Fruit fly (Drosophila melanogaster) whole organism, embryonic: ENCODE results near the gene CG14234.

Experiments used
- Abd-B ChIP-seq: fragments of 200-800 bp; sonication (Bioruptor generic); optimal IDR thresholded peaks from 2 replicates; lab custom pipeline; 2018; ENCODE audit warnings: missing biosample characterization, mild to moderate bottlenecking, missing genetic modification characterization, moderate library complexity
- Antp ChIP-seq: fragments of 200-800 bp; sonication (Bioruptor generic); optimal IDR thresholded peaks from 3 replicates; lab custom pipeline; 2016; ENCODE audit warnings: missing biosample characterization, missing genetic modification characterization
- CG10147 ChIP-seq: fragments of 200-800 bp; sonication (Bioruptor generic); optimal IDR thresholded peaks from 2 replicates; lab custom pipeline; 2019; ENCODE audit warnings: missing biosample characterization, mild to moderate bottlenecking, missing genetic modification characterization, moderate library complexity
- CG10209 ChIP-seq: fragments of 200-800 bp; sonication (Bioruptor generic); optimal IDR thresholded peaks from 3 replicates; lab custom pipeline; 2017; ENCODE audit warnings: missing biosample characterization, mild to moderate bottlenecking, missing genetic modification characterization, missing genetic modification reagents
- CG1024 ChIP-seq: fragments of 200-800 bp; sonication (Bioruptor generic); IDR thresholded peaks from 2 replicates; pipeline ENCODE4 v1.3.6; 2022; ENCODE audit warnings: missing biosample characterization, missing genetic modification characterization
- CG10267 ChIP-seq: fragments of 200-800 bp; sonication (Bioruptor generic); optimal IDR thresholded peaks from 2 replicates; lab custom pipeline; 2018; ENCODE audit warnings: missing biosample characterization, mild to moderate bottlenecking, missing genetic modification characterization, moderate library complexity
- CG10979 ChIP-seq: fragments of 200-800 bp; sonication (Bioruptor generic); optimal IDR thresholded peaks from 2 replicates; lab custom pipeline; 2018; ENCODE audit warnings: missing biosample characterization, mild to moderate bottlenecking, missing genetic modification characterization, moderate library complexity
- CG12299 ChIP-seq: fragments of 200-800 bp; sonication (Bioruptor generic); optimal IDR thresholded peaks from 2 replicates; lab custom pipeline; 2018; ENCODE audit warnings: missing biosample characterization, mild to moderate bottlenecking, missing genetic modification characterization
- CG13287 ChIP-seq: fragments of 200-800 bp; sonication (Bioruptor generic); IDR thresholded peaks from 2 replicates; pipeline ENCODE4 v1.3.6; 2022; ENCODE audit warnings: missing biosample characterization, missing genetic modification characterization; ENCODE audit not compliant: partially characterized antibody
- CG13296 ChIP-seq: fragments of 200-800 bp; sonication (Bioruptor generic); optimal IDR thresholded peaks from 3 replicates; lab custom pipeline; 2018; ENCODE audit warnings: missing biosample characterization, mild to moderate bottlenecking, missing genetic modification characterization
- CG1647 ChIP-seq: fragments of 200-800 bp; sonication (Bioruptor generic); optimal IDR thresholded peaks from 3 replicates; lab custom pipeline; 2016; ENCODE audit warnings: missing biosample characterization, missing genetic modification characterization
- CG16779 ChIP-seq: fragments of 200-800 bp; sonication (Bioruptor generic); IDR thresholded peaks from 2 replicates; pipeline ENCODE4 v1.3.6; 2022; ENCODE audit warnings: missing biosample characterization, missing genetic modification characterization
- CG16813 ChIP-seq: fragments of 200-800 bp; sonication (Bioruptor generic); IDR thresholded peaks from 3 replicates; pipeline ENCODE4 v1.3.6; 2022; ENCODE audit warnings: missing biosample characterization, missing genetic modification characterization; ENCODE audit not compliant: partially characterized antibody
- CG17359 ChIP-seq: fragments of 200-800 bp; sonication (Bioruptor generic); optimal IDR thresholded peaks from 3 replicates; lab custom pipeline; 2018; ENCODE audit warnings: missing biosample characterization, mild to moderate bottlenecking, missing genetic modification characterization, moderate library complexity
- CG2116 ChIP-seq: fragments of 200-800 bp; sonication (Bioruptor generic); optimal IDR thresholded peaks from 3 replicates; lab custom pipeline; 2018; ENCODE audit warnings: missing biosample characterization, mild to moderate bottlenecking, missing genetic modification characterization
- CG33213 ChIP-seq: fragments of 200-800 bp; sonication (Bioruptor generic); optimal IDR thresholded peaks from 3 replicates; lab custom pipeline; 2016; ENCODE audit warnings: missing biosample characterization, missing genetic modification characterization
- CG34224 ChIP-seq: fragments of 200-800 bp; sonication (Bioruptor generic); IDR thresholded peaks from 3 replicates; pipeline ENCODE4 v1.3.6; 2022; ENCODE audit warnings: missing biosample characterization, missing genetic modification characterization; ENCODE audit not compliant: partially characterized antibody
- CG5245 ChIP-seq: fragments of 200-800 bp; sonication (Bioruptor generic); optimal IDR thresholded peaks from 3 replicates; lab custom pipeline; 2016; ENCODE audit warnings: missing biosample characterization, missing genetic modification characterization
- CG7928 ChIP-seq: fragments of 200-800 bp; sonication (Bioruptor generic); optimal IDR thresholded peaks from 2 replicates; lab custom pipeline; 2017; ENCODE audit warnings: missing biosample characterization, mild to moderate bottlenecking, missing genetic modification characterization
- CG8290 ChIP-seq, 3 experiments: fragments of 200-800 bp; sonication (Bioruptor generic); optimal IDR thresholded peaks; 2 replicates each; lab custom pipeline; 2016 to 2019; ENCODE audit warnings: missing biosample characterization in 3 of 3, missing genetic modification characterization in 3 of 3, mild to moderate bottlenecking in 2 of 3, moderate library complexity in 1 of 3
- CG9797 ChIP-seq: fragments of 200-800 bp; sonication (Bioruptor generic); optimal IDR thresholded peaks from 3 replicates; lab custom pipeline; 2018; ENCODE audit warnings: missing biosample characterization, mild to moderate bottlenecking, missing genetic modification characterization
- CG9932 ChIP-seq: fragments of 200-800 bp; sonication (Bioruptor generic); IDR thresholded peaks from 2 replicates; pipeline ENCODE4 v1.3.6; 2022; ENCODE audit warnings: missing biosample characterization, missing genetic modification characterization
- D ChIP-seq, 2 experiments: fragments of 200-800 bp in 1 of 2; fragments of >200 bp in 1 of 2; sonication (Bioruptor generic) in 1 of 2; optimal IDR thresholded peaks; 2 replicates in 1 of 2; 3 replicates in 1 of 2; lab custom pipeline; 2017; ENCODE audit warnings: mild to moderate bottlenecking in 1 of 2, missing biosample characterization in 1 of 2, missing genetic modification characterization in 1 of 2, missing genetic modification reagents in 1 of 2
- D19A ChIP-seq: fragments of 200-800 bp; optimal IDR thresholded peaks from 3 replicates; lab custom pipeline; 2019; ENCODE audit warnings: missing biosample characterization, mild to moderate bottlenecking, missing genetic modification characterization, moderate library complexity
- Deaf1 ChIP-seq: fragments of 200-800 bp; optimal IDR thresholded peaks from 3 replicates; lab custom pipeline; 2019; ENCODE audit warnings: missing biosample characterization, mild to moderate bottlenecking, missing genetic modification characterization, moderate library complexity
- HHEX ChIP-seq: fragments of 200-800 bp; sonication (Bioruptor generic); optimal IDR thresholded peaks from 3 replicates; lab custom pipeline; 2017; ENCODE audit warnings: missing biosample characterization, mild to moderate bottlenecking, missing genetic modification characterization, missing genetic modification reagents
- Hey ChIP-seq: fragments of 200-800 bp; sonication (Bioruptor generic); optimal IDR thresholded peaks from 3 replicates; lab custom pipeline; 2018; ENCODE audit warnings: missing biosample characterization, mild to moderate bottlenecking, missing genetic modification characterization
- Hr39 ChIP-seq: fragments of >200 bp; optimal IDR thresholded peaks from 2 replicates; lab custom pipeline; 2017
- NfI ChIP-seq: fragments of 200-800 bp; sonication (Bioruptor generic); optimal IDR thresholded peaks from 3 replicates; lab custom pipeline; 2018; ENCODE audit warnings: missing biosample characterization, mild to moderate bottlenecking, missing genetic modification characterization, moderate library complexity
- Six4 ChIP-seq: fragments of 200-800 bp; sonication (Bioruptor generic); optimal IDR thresholded peaks from 2 replicates; lab custom pipeline; 2016; ENCODE audit warnings: missing biosample characterization, missing genetic modification characterization
- abd-A ChIP-seq: fragments of 200-800 bp; sonication (Bioruptor generic); optimal IDR thresholded peaks from 3 replicates; lab custom pipeline; 2019; ENCODE audit warnings: missing biosample characterization, mild to moderate bottlenecking, missing genetic modification characterization, moderate library complexity
- bowl ChIP-seq: fragments of 200-800 bp; sonication (Bioruptor generic); IDR thresholded peaks from 2 replicates; pipeline ENCODE4 v1.3.6; 2022; ENCODE audit warnings: missing biosample characterization, missing genetic modification characterization
- cg ChIP-seq: fragments of 200-800 bp; sonication (Bioruptor generic); optimal IDR thresholded peaks from 3 replicates; lab custom pipeline; 2019; ENCODE audit warnings: missing biosample characterization, mild to moderate bottlenecking, missing genetic modification characterization, moderate library complexity
- croc ChIP-seq: fragments of 200-800 bp; sonication (Bioruptor generic); conservative IDR thresholded peaks from 3 replicates; pipeline ENCODE4 v1.3.6; 2022; ENCODE audit warnings: missing biosample characterization, missing genetic modification characterization
- dati ChIP-seq: fragments of 200-800 bp; sonication (Bioruptor generic); IDR thresholded peaks from 2 replicates; pipeline ENCODE4 v1.3.6; 2022; ENCODE audit warnings: missing biosample characterization, missing genetic modification characterization
- fd64A ChIP-seq: fragments of 200-800 bp; sonication (Bioruptor generic); optimal IDR thresholded peaks from 3 replicates; lab custom pipeline; 2018; ENCODE audit warnings: missing biosample characterization, mild to moderate bottlenecking, missing genetic modification characterization
- gsb-n ChIP-seq: fragments of 200-800 bp; sonication (Bioruptor generic); optimal IDR thresholded peaks from 3 replicates; lab custom pipeline; 2018; ENCODE audit warnings: missing biosample characterization, mild to moderate bottlenecking, missing genetic modification characterization
- insv ChIP-seq, 2 experiments: fragments of 200-800 bp; sonication (Bioruptor generic); optimal IDR thresholded peaks; 3 replicates each; lab custom pipeline; 2016 to 2018; ENCODE audit warnings: missing biosample characterization in 2 of 2, missing genetic modification characterization in 2 of 2
- jumu ChIP-seq: fragments of 200-800 bp; sonication (Bioruptor generic); optimal IDR thresholded peaks from 3 replicates; lab custom pipeline; 2016; ENCODE audit warnings: missing biosample characterization, missing genetic modification characterization
- lab ChIP-seq: fragments of 200-800 bp; sonication (Bioruptor generic); optimal IDR thresholded peaks from 3 replicates; lab custom pipeline; 2017; ENCODE audit warnings: missing biosample characterization, missing genetic modification characterization, mild to moderate bottlenecking, moderate library complexity, missing genetic modification reagents
- lmd ChIP-seq: fragments of 200-800 bp; sonication (Bioruptor generic); IDR thresholded peaks from 2 replicates; pipeline ENCODE4 v1.3.6; 2022; ENCODE audit warnings: missing biosample characterization, missing genetic modification characterization
- lola ChIP-seq, 3 experiments: fragments of >200 bp in 2 of 3; fragments of 200-800 bp in 1 of 3; sonication (Bioruptor generic) in 1 of 3; optimal IDR thresholded peaks; 2 replicates each; lab custom pipeline; 2017 to 2019; ENCODE audit warnings: missing biosample characterization in 3 of 3, missing genetic modification characterization in 3 of 3, mild to moderate bottlenecking in 1 of 3, moderate library complexity in 1 of 3
- onecut ChIP-seq: fragments of 200-800 bp; sonication (Bioruptor generic); IDR thresholded peaks from 2 replicates; pipeline ENCODE4 v1.3.6; 2022; ENCODE audit warnings: missing biosample characterization, missing genetic modification characterization
- slbo ChIP-seq: fragments of 200-800 bp; sonication (Bioruptor generic); IDR thresholded peaks from 2 replicates; pipeline ENCODE4 v1.3.6; 2022; ENCODE audit warnings: missing biosample characterization, missing genetic modification characterization
- slp2 ChIP-seq: fragments of 200-800 bp; sonication (Bioruptor generic); optimal IDR thresholded peaks from 2 replicates; lab custom pipeline; 2016; ENCODE audit warnings: missing biosample characterization, missing genetic modification characterization
- trh ChIP-seq: fragments of 200-800 bp; sonication (Bioruptor generic); optimal IDR thresholded peaks from 2 replicates; lab custom pipeline; 2016; ENCODE audit warnings: missing biosample characterization, missing genetic modification characterization
- vvl ChIP-seq: fragments of 200-800 bp; sonication (Bioruptor generic); IDR thresholded peaks from 2 replicates; pipeline ENCODE4 v1.3.6; 2022; ENCODE audit warnings: missing biosample characterization, missing genetic modification characterization
- wek ChIP-seq: fragments of 200-800 bp; sonication (Bioruptor generic); optimal IDR thresholded peaks from 3 replicates; lab custom pipeline; 2018; ENCODE audit warnings: missing biosample characterization, mild to moderate bottlenecking, missing genetic modification characterization, moderate library complexity

The CG14234 gene

DNA sequence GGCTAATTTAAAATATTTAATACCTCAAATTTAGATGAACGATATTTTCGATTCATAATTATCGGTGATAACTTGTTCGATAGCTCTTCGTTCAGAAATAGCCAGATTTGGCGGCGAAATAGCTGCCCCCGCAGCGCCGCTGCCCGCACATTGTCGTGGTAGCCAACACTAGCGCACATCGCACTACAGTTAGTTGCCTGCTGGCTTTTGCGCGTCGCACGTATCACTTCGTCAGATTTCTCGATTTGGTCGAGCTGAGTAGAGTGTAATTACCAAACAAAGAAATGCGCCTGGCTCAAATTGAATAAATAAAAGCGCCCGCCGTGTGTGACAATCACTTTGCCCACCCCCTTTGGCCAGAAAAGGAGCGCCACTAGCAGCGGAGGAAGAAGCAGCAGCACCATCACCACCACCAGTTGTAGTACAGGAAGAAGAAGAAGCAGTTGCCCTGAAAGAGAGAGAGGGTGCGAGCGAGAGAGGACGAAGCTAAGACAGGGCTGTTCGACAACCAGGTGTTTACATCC, 15.3 kb downstream of the CG14234 start, which contains the start of gene Abcd3 (continued):
- TF ChIP-seq CG10979 (tag; lab: Kevin White, UChicago) (peak; percentile 43), CG17359 (tag; lab: Kevin White, UChicago) (peak; percentile 46), Hr39 (lab: Kevin White, UChicago) (no peak), CG16813 (GFP tag; lab: Robert Waterston, UW) (peak; percentile 60; the same call in 2 of the 3 replicates), D (optimal IDR thresholded peaks at IDR 0.05; lab: Kevin White, UChicago) (no peak), D (GFP tag; optimal IDR thresholded peaks at IDR 0.05; lab: Kevin White, UChicago) (peak; percentile 32), bowl (GFP tag; lab: Robert Waterston, UW) (0 out of 2 replicates have a peak, but pooled peaks have one; percentile 21), CG9932 (peak; percentile 60), CG16779 (GFP tag; lab: Robert Waterston, UW) (no peak), CG10267 (tag; lab: Kevin White, UChicago) (peak; percentile 83), fd64A (GFP tag; lab: Kevin White, UChicago) (no peak), lmd (GFP tag; lab: Robert Waterston, UW) (no peak), CG2116 (GFP tag; lab: Kevin White, UChicago) (peak; percentile 56), Antp (GFP tag; lab: Kevin White, UChicago) (peak; percentile 27), slbo (GFP tag; lab: Robert Waterston, UW) (peak; percentile 27; the same call in 1 of the 2 replicates), cg (peak; percentile 76), CG13296 (GFP tag; lab: Kevin White, UChicago) (peak; percentile 21), Abd-B (GFP tag; lab: Kevin White, UChicago) (no peak), CG33213 (peak; percentile 23), CG13287 (peak; percentile 78), CG5245 (no peak), insv (GFP tag; optimal IDR thresholded peaks at IDR 0.05; lab: Kevin White, UChicago) (peak in 1 of 2 experiments; percentile 52), CG10209 (GFP tag; lab: Kevin White, UChicago) (peak; percentile 26), lola (GFP tag; optimal IDR thresholded peaks at IDR 0.05; lab: Kevin White, UChicago) (no peak), Six4 (GFP tag; lab: Kevin White, UChicago) (no peak), CG1024 (0 out of 2 replicates have a peak, but pooled peaks have one; percentile 28), CG10147 (GFP tag; lab: Kevin White, UChicago) (peak; percentile 36), D19A (tag; lab: Kevin White, UChicago) (peak; percentile 6), CG12299 (tag; lab: Kevin White, UChicago) (peak; percentile 42), lab (peak; percentile 70), NfI (GFP tag; lab: Kevin White, UChicago) (peak; percentile 19), onecut (peak; percentile 43; the same call in 1 of the 2 replicates), trh (GFP tag; lab: Kevin White, UChicago) (no peak), HHEX (GFP tag; lab: Kevin White, UChicago) (peak; percentile 28), CG9797 (GFP tag; lab: Kevin White, UChicago) (peak; percentile 24), CG7928 (GFP tag; lab: Kevin White, UChicago) (peak; percentile 23), Hey (peak; percentile 26), jumu (GFP tag; lab: Kevin White, UChicago) (peak; percentile 30), wek (GFP tag; lab: Kevin White, UChicago) (peak; percentile 6), gsb-n (tag; lab: Kevin White, UChicago) (no peak), vvl (peak; percentile 58; the same call in 1 of the 2 replicates), dati (GFP tag; lab: Robert Waterston, UW) (no peak), croc (GFP tag; lab: Robert Waterston, UW) (no peak), CG1647 (GFP tag; lab: Kevin White, UChicago) (no peak), CG34224 (peak; percentile 73), abd-A (tag; lab: Kevin White, UChicago) (no peak), slp2 (GFP tag; lab: Kevin White, UChicago) (no peak), CG8290 (GFP tag; optimal IDR thresholded peaks at IDR 0.05; lab: Kevin White, UChicago) (peak; percentile 54), CG8290 (tag; optimal IDR thresholded peaks at IDR 0.05; lab: Kevin White, UChicago) (peak; percentile 86 to 93), Deaf1 (tag; lab: Kevin White, UChicago) (peak; percentile 42)
